Worm (Caenorhabditis elegans): ENCODE data around the gene C14A4.7.

C14A4.7 gene

ce11 chrII:10584036-10584435, 12.3 kb downstream of the C14A4.7 start, which contains the start of gene algn-9:
Gene algn-9, plus strand, starts transcription at chrII:10584336.
- no peak for TF ChIP-seq ama-1 (optimal IDR thresholded peaks at IDR 0.05)
- TF ChIP-seq lin-11 (tag; optimal IDR thresholded peaks at IDR 0.05) = no peak
- no peak for TF ChIP-seq ceh-45 (GFP tag; IDR thresholded peaks at IDR 0.05)
- no peak for TF ChIP-seq tbx-2 (tag; optimal IDR thresholded peaks at IDR 0.05)
- TF ChIP-seq sdc-2 (tag; optimal IDR thresholded peaks at IDR 0.05) = no peak
- no peak for TF ChIP-seq F13H6.1 (tag; optimal IDR thresholded peaks at IDR 0.05)
- TF ChIP-seq madf-2 (tag; optimal IDR thresholded peaks at IDR 0.05) = no peak
- TF ChIP-seq ets-4 (tag; optimal IDR thresholded peaks at IDR 0.05) = no peak
- TF ChIP-seq ceh-2 (tag; optimal IDR thresholded peaks at IDR 0.05) = no peak
- TF ChIP-seq rnt-1 (tag; optimal IDR thresholded peaks at IDR 0.05) = no peak

ce11 chrII:10582318-10582717, 14.0 kb downstream of the C14A4.7 start, which contains the start of gene mrps-22:
Gene mrps-22, plus strand, starts transcription at chrII:10582618.
- TF ChIP-seq T23F11.4 (GFP tag; optimal IDR thresholded peaks at IDR 0.05) (no peak), C08G9.2 (tag; optimal IDR thresholded peaks at IDR 0.05) (no peak), dmd-4 (tag; optimal IDR thresholded peaks at IDR 0.05; ENCODE audit: borderline replicate concordance) (no peak), sox-4 (tag; optimal IDR thresholded peaks at IDR 0.05) (no peak), pax-1 (tag; optimal IDR thresholded peaks at IDR 0.05) (no peak), ceh-48 (tag; optimal IDR thresholded peaks at IDR 0.05) (no peak), ceh-30 (tag; optimal IDR thresholded peaks at IDR 0.05) (no peak), unc-55 (GFP tag; optimal IDR thresholded peaks at IDR 0.05) (no peak), pag-3 (tag; optimal IDR thresholded peaks at IDR 0.05; ENCODE audit: borderline replicate concordance) (no peak), syd-9 (tag; optimal IDR thresholded peaks at IDR 0.05) (no peak), npax-4 (tag; optimal IDR thresholded peaks at IDR 0.05) (no peak), fax-1 (tag; optimal IDR thresholded peaks at IDR 0.05) (no peak), hlh-13 (GFP tag; optimal IDR thresholded peaks at IDR 0.05) (no peak), odd-2 (tag; optimal IDR thresholded peaks at IDR 0.05) (no peak), ets-4 (tag; optimal IDR thresholded peaks at IDR 0.05) (no peak), mec-3 (tag; optimal IDR thresholded peaks at IDR 0.05; ENCODE audit: borderline replicate concordance) (no peak), ceh-6 (GFP tag; optimal IDR thresholded peaks at IDR 0.05) (no peak), ceh-34 (tag; optimal IDR thresholded peaks at IDR 0.05) (no peak), ttx-3 (tag; optimal IDR thresholded peaks at IDR 0.05) (no peak), ceh-22 (tag; optimal IDR thresholded peaks at IDR 0.05) (no peak)

ce11 chrII:10580833-10581232, 15.5 kb downstream of the C14A4.7 start, which contains the start of gene dap-3:
Gene dap-3, plus strand, starts transcription at chrII:10581133.
- TF ChIP-seq nhr-232 (tag; optimal IDR thresholded peaks at IDR 0.05) (no peak), ama-1 (optimal IDR thresholded peaks at IDR 0.05) (no peak), lim-6 (tag; optimal IDR thresholded peaks at IDR 0.05) (no peak), ceh-2 (tag; optimal IDR thresholded peaks at IDR 0.05) (no peak), pqm-1 (tag; optimal IDR thresholded peaks at IDR 0.05) (no peak), unc-86 (tag; optimal IDR thresholded peaks at IDR 0.05) (no peak), pax-1 (tag; optimal IDR thresholded peaks at IDR 0.05) (no peak), gmeb-2 (tag; optimal IDR thresholded peaks at IDR 0.05) (no peak), Y22D7AL.16 (tag; optimal IDR thresholded peaks at IDR 0.05) (no peak), hlh-6 (tag; optimal IDR thresholded peaks at IDR 0.05) (no peak), ceh-34 (tag; optimal IDR thresholded peaks at IDR 0.05) (no peak), T23F11.4 (GFP tag; optimal IDR thresholded peaks at IDR 0.05) (no peak), nfya-1 (tag; optimal IDR thresholded peaks at IDR 0.05) (no peak), eyg-1 (tag; optimal IDR thresholded peaks at IDR 0.05) (no peak), ceh-6 (GFP tag; optimal IDR thresholded peaks at IDR 0.05) (no peak), F13H6.1 (tag; optimal IDR thresholded peaks at IDR 0.05) (no peak), syd-9 (tag; optimal IDR thresholded peaks at IDR 0.05) (no peak)

- TF ChIP-seq hlh-6 (tag; optimal IDR thresholded peaks at IDR 0.05) (no peak), Y22D7AL.16 (tag; optimal IDR thresholded peaks at IDR 0.05) (no peak), unc-55 (GFP tag; optimal IDR thresholded peaks at IDR 0.05) (no peak), K02D7.2 (tag; optimal IDR thresholded peaks at IDR 0.05) (no peak), ztf-16 (tag; optimal IDR thresholded peaks at IDR 0.05) (no peak), pqm-1 (tag; optimal IDR thresholded peaks at IDR 0.05) (no peak), odd-2 (tag; optimal IDR thresholded peaks at IDR 0.05) (no peak), npax-4 (tag; optimal IDR thresholded peaks at IDR 0.05) (no peak), ceh-34 (tag; optimal IDR thresholded peaks at IDR 0.05) (no peak), ceh-9 (tag; optimal IDR thresholded peaks at IDR 0.05) (no peak), dve-1 (tag; optimal IDR thresholded peaks at IDR 0.05) (no peak), eyg-1 (tag; optimal IDR thresholded peaks at IDR 0.05) (no peak), unc-42 (tag; optimal IDR thresholded peaks at IDR 0.05) (no peak), ceh-6 (GFP tag; optimal IDR thresholded peaks at IDR 0.05) (no peak), ceh-18 (tag; optimal IDR thresholded peaks at IDR 0.05) (no peak), dmd-4 (tag; optimal IDR thresholded peaks at IDR 0.05; ENCODE audit: borderline replicate concordance) (no peak), ets-4 (tag; optimal IDR thresholded peaks at IDR 0.05) (no peak), gmeb-2 (tag; optimal IDR thresholded peaks at IDR 0.05) (no peak), nhr-11 (tag; optimal IDR thresholded peaks at IDR 0.05) (no peak), nfya-1 (tag; optimal IDR thresholded peaks at IDR 0.05) (no peak)
Measured at ce11 chrII:10579655-10580054, 16.7 kb downstream of the C14A4.7 start, which contains the start of gene dohh-1. Gene dohh-1, plus strand, starts transcription at chrII:10579955.

All from whole organism, late embryonic.